Fruit fly (Drosophila melanogaster): ENCODE results near the gene CG43816.

CG43816 gene

dm6 chr2L:16042385-16043071 lies 38.4 kb downstream of the CG43816 start:
- no peak for TF ChIP-seq Vsx2 (GFP tag; optimal IDR thresholded peaks at IDR 0.05; ENCODE audit: partially characterized antibody)
- TF ChIP-seq sage (GFP tag; optimal IDR thresholded peaks at IDR 0.05), result no peak
- TF ChIP-seq woc (GFP tag; optimal IDR thresholded peaks at IDR 0.05), result no peak
- TF ChIP-seq Hr78 (GFP tag; optimal IDR thresholded peaks at IDR 0.05), result no peak
- TF ChIP-seq CrebA (GFP tag; optimal IDR thresholded peaks at IDR 0.05; ENCODE audit: borderline replicate concordance), result no peak
- TF ChIP-seq CG9705 (GFP tag; optimal IDR thresholded peaks at IDR 0.05), result no peak
- TF ChIP-seq usp (GFP tag; optimal IDR thresholded peaks at IDR 0.05), result no peak
- TF ChIP-seq CG32264 (GFP tag; optimal IDR thresholded peaks at IDR 0.05), result no peak
- no peak for TF ChIP-seq jim (GFP tag; optimal IDR thresholded peaks at IDR 0.05)
- no peak for TF ChIP-seq sv (GFP tag; optimal IDR thresholded peaks at IDR 0.05)
- no peak for TF ChIP-seq dsf (GFP tag; optimal IDR thresholded peaks at IDR 0.05; ENCODE audit: borderline replicate concordance)
- no peak for TF ChIP-seq h (GFP tag; optimal IDR thresholded peaks at IDR 0.05)
- no peak for TF ChIP-seq Jra (GFP tag; optimal IDR thresholded peaks at IDR 0.05)
- TF ChIP-seq Sp1 (GFP tag; optimal IDR thresholded peaks at IDR 0.05), result no peak
- TF ChIP-seq psq (GFP tag; optimal IDR thresholded peaks at IDR 0.05), result no peak
- TF ChIP-seq ey (GFP tag; optimal IDR thresholded peaks at IDR 0.05), result no peak

- TF ChIP-seq Jra (GFP tag; optimal IDR thresholded peaks at IDR 0.05) (no peak), CrebA (GFP tag; optimal IDR thresholded peaks at IDR 0.05; ENCODE audit: borderline replicate concordance) (no peak), Myc (optimal IDR thresholded peaks at IDR 0.05) (peak; percentile 64), h (GFP tag; optimal IDR thresholded peaks at IDR 0.05) (no peak), Mio (GFP tag; optimal IDR thresholded peaks at IDR 0.05) (no peak), brk (GFP tag; optimal IDR thresholded peaks at IDR 0.05) (no peak), sv (GFP tag; optimal IDR thresholded peaks at IDR 0.05) (no peak), OdsH (GFP tag; optimal IDR thresholded peaks at IDR 0.05) (no peak), N (GFP tag; optimal IDR thresholded peaks at IDR 0.05) (peak; percentile 83), CG9705 (GFP tag; optimal IDR thresholded peaks at IDR 0.05) (no peak), Hr83 (GFP tag; optimal IDR thresholded peaks at IDR 0.05; ENCODE audit: poor library complexity, severe bottlenecking) (no peak)
Observed at dm6 chr2L:16049647-16050046, 45.5 kb downstream of the CG43816 start, which contains the start of gene beat-Ia. beat-Ia (plus strand) TSS chr2L:16049965.
